Worm (Caenorhabditis elegans): ENCODE data around the gene kvs-2.

ce11 chrV:10648146-10648545 is 12.3 kb downstream of the kvs-2 start, which contains the start of gene aqp-6:
- TF ChIP-seq nhr-12 (tag; optimal IDR thresholded peaks at IDR 0.05) (no peak), fos-1 (tag; optimal IDR thresholded peaks at IDR 0.05) (no peak), R02D3.7 (tag; optimal IDR thresholded peaks at IDR 0.05) (no peak), unc-62 (GFP tag; optimal IDR thresholded peaks at IDR 0.05) (no peak), elt-2 (tag; optimal IDR thresholded peaks at IDR 0.05) (no peak), pha-4 (tag; optimal IDR thresholded peaks at IDR 0.05) (no peak), nhr-77 (tag; optimal IDR thresholded peaks at IDR 0.05) (no peak), ztf-11 (tag; optimal IDR thresholded peaks at IDR 0.05) (no peak), nhr-237 (tag; optimal IDR thresholded peaks at IDR 0.05) (no peak), jun-1 (tag; optimal IDR thresholded peaks at IDR 0.05) (no peak), ceh-9 (tag; optimal IDR thresholded peaks at IDR 0.05) (no peak), elt-3 (tag; optimal IDR thresholded peaks at IDR 0.05) (no peak), ama-1 (optimal IDR thresholded peaks at IDR 0.05) (no peak)

All from whole organism, L3 larva.